Fruit fly (Drosophila melanogaster) whole organism, embryonic: Measurements from ENCODE around the gene Pde9.

Experiments used
- Ada2b ChIP-seq: fragments of 200-800 bp; sonication (Bioruptor generic); IDR thresholded peaks from 2 replicates; pipeline ENCODE4 v1.3.6; 2022; ENCODE audit warnings: missing biosample characterization, missing genetic modification characterization
- Aef1 ChIP-seq: fragments of 200-800 bp; sonication (Bioruptor generic); IDR thresholded peaks from 3 replicates; pipeline ENCODE4 v1.3.6; 2022; ENCODE audit warnings: missing biosample characterization, missing genetic modification characterization
- Asciz ChIP-seq: fragments of 200-800 bp; sonication (Bioruptor generic); optimal IDR thresholded peaks from 2 replicates; lab custom pipeline; 2017; ENCODE audit warnings: missing biosample characterization, mild to moderate bottlenecking, missing genetic modification characterization, missing genetic modification reagents
- B-H1 ChIP-seq: fragments of 200-800 bp; sonication (Bioruptor generic); IDR thresholded peaks from 3 replicates; pipeline ENCODE4 v1.3.6; 2022; ENCODE audit warnings: missing biosample characterization, missing genetic modification characterization
- CG10366 ChIP-seq: fragments of 200-800 bp; sonication (Bioruptor generic); IDR thresholded peaks from 2 replicates; pipeline ENCODE4 v1.3.6; 2022; ENCODE audit warnings: missing biosample characterization, missing genetic modification characterization
- CG11456 ChIP-seq: fragments of 200-800 bp; sonication (Bioruptor generic); IDR thresholded peaks from 3 replicates; pipeline ENCODE4 v1.3.6; 2022; ENCODE audit warnings: missing biosample characterization, missing genetic modification characterization
- CG13894 ChIP-seq: fragments of 200-800 bp; sonication (Bioruptor generic); optimal IDR thresholded peaks from 3 replicates; lab custom pipeline; 2018; ENCODE audit warnings: missing biosample characterization, mild to moderate bottlenecking, missing genetic modification characterization, moderate library complexity
- CG15601 ChIP-seq: fragments of 200-800 bp; sonication (Bioruptor generic); optimal IDR thresholded peaks from 3 replicates; lab custom pipeline; 2019; ENCODE audit warnings: missing biosample characterization, mild to moderate bottlenecking, missing genetic modification characterization, moderate library complexity
- CG16779 ChIP-seq: fragments of 200-800 bp; sonication (Bioruptor generic); IDR thresholded peaks from 2 replicates; pipeline ENCODE4 v1.3.6; 2022; ENCODE audit warnings: missing biosample characterization, missing genetic modification characterization
- CG16815 ChIP-seq: fragments of 200-800 bp; sonication (Bioruptor generic); optimal IDR thresholded peaks from 3 replicates; lab custom pipeline; 2017; ENCODE audit warnings: missing biosample characterization, mild to moderate bottlenecking, missing genetic modification characterization
- CG2120 ChIP-seq: fragments of 200-800 bp; sonication (Bioruptor generic); optimal IDR thresholded peaks from 3 replicates; lab custom pipeline; 2016; ENCODE audit warnings: missing biosample characterization, missing genetic modification characterization
- CG2678 ChIP-seq: fragments of 200-800 bp; sonication (Bioruptor generic); optimal IDR thresholded peaks from 3 replicates; lab custom pipeline; 2019; ENCODE audit warnings: missing biosample characterization, mild to moderate bottlenecking, missing genetic modification characterization, moderate library complexity
- CG34376 ChIP-seq: fragments of 200-800 bp; sonication (Bioruptor generic); optimal IDR thresholded peaks from 2 replicates; lab custom pipeline; 2018; ENCODE audit warnings: missing biosample characterization, mild to moderate bottlenecking, missing genetic modification characterization
- CG4617 ChIP-seq: fragments of 200-800 bp; sonication (Bioruptor generic); optimal IDR thresholded peaks from 3 replicates; lab custom pipeline; 2016; ENCODE audit warnings: missing biosample characterization, missing genetic modification characterization, borderline replicate concordance
- CG6254 ChIP-seq: fragments of 200-800 bp; sonication (Bioruptor generic); optimal IDR thresholded peaks from 3 replicates; lab custom pipeline; 2017; ENCODE audit warnings: mild to moderate bottlenecking, missing biosample characterization, missing genetic modification reagents, missing genetic modification characterization
- CG6272 ChIP-seq: fragments of 200-800 bp; sonication (Bioruptor generic); IDR thresholded peaks from 2 replicates; pipeline ENCODE4 v1.3.6; 2022; ENCODE audit warnings: missing biosample characterization, missing genetic modification characterization
- CG7928 ChIP-seq: fragments of 200-800 bp; sonication (Bioruptor generic); optimal IDR thresholded peaks from 2 replicates; lab custom pipeline; 2017; ENCODE audit warnings: missing biosample characterization, mild to moderate bottlenecking, missing genetic modification characterization
- CG8478 ChIP-seq: fragments of >200 bp; optimal IDR thresholded peaks from 2 replicates; lab custom pipeline; 2018
- CG8765 ChIP-seq: fragments of 200-800 bp; sonication (Bioruptor generic); IDR thresholded peaks from 2 replicates; pipeline ENCODE4 v1.3.6; 2022; ENCODE audit warnings: missing biosample characterization, missing genetic modification characterization
- CG9437 ChIP-seq: fragments of 200-800 bp; sonication (Bioruptor generic); optimal IDR thresholded peaks from 2 replicates; lab custom pipeline; 2018; ENCODE audit warnings: missing biosample characterization, mild to moderate bottlenecking, missing genetic modification characterization
- Camta ChIP-seq: fragments of 200-800 bp; sonication (Bioruptor generic); optimal IDR thresholded peaks from 2 replicates; lab custom pipeline; 2016; ENCODE audit warnings: missing biosample characterization, missing genetic modification characterization
- Deaf1 ChIP-seq: fragments of 200-800 bp; optimal IDR thresholded peaks from 3 replicates; lab custom pipeline; 2019; ENCODE audit warnings: missing biosample characterization, mild to moderate bottlenecking, missing genetic modification characterization, moderate library complexity
- Dip2 ChIP-seq: fragments of 200-800 bp; sonication (Bioruptor generic); IDR thresholded peaks from 2 replicates; pipeline ENCODE4 v1.3.6; 2022; ENCODE audit warnings: missing biosample characterization, missing genetic modification characterization
- Dref ChIP-seq: fragments of 200-800 bp; sonication (Bioruptor generic); IDR thresholded peaks from 2 replicates; pipeline ENCODE4 v1.3.6; 2022; ENCODE audit warnings: missing biosample characterization, missing genetic modification characterization
- Eip74EF ChIP-seq, 2 experiments: fragments of 200-800 bp in 1 of 2; fragments of >200 bp in 1 of 2; sonication (Bioruptor generic) in 1 of 2; optimal IDR thresholded peaks; 2 replicates each; lab custom pipeline; 2017 to 2019; ENCODE audit warnings: missing biosample characterization in 2 of 2, missing genetic modification characterization in 2 of 2, mild to moderate bottlenecking in 1 of 2, moderate library complexity in 1 of 2
- Ets65A ChIP-seq: fragments of 200-800 bp; sonication (Bioruptor generic); peaks from one replicate; lab custom pipeline; 2016; ENCODE audit warnings: missing biosample characterization, missing genetic modification characterization
- HLHmδ ChIP-seq: fragments of 200-800 bp; sonication (Bioruptor generic); optimal IDR thresholded peaks from 2 replicates; lab custom pipeline; 2018; ENCODE audit warnings: missing biosample characterization, mild to moderate bottlenecking, missing genetic modification characterization, moderate library complexity
- Hey ChIP-seq: fragments of 200-800 bp; sonication (Bioruptor generic); optimal IDR thresholded peaks from 3 replicates; lab custom pipeline; 2018; ENCODE audit warnings: missing biosample characterization, mild to moderate bottlenecking, missing genetic modification characterization
- HmgD ChIP-seq: fragments of 200-800 bp; sonication (Bioruptor generic); optimal IDR thresholded peaks from 3 replicates; lab custom pipeline; 2016; ENCODE audit warnings: missing biosample characterization, missing genetic modification characterization
- Mad ChIP-seq: fragments of 200-800 bp; sonication (Bioruptor generic); optimal IDR thresholded peaks from 2 replicates; lab custom pipeline; 2016; ENCODE audit warnings: missing biosample characterization, missing genetic modification characterization
- Myb ChIP-seq: fragments of 200-800 bp; sonication (Bioruptor generic); optimal IDR thresholded peaks from 2 replicates; lab custom pipeline; 2016; ENCODE audit warnings: missing biosample characterization, missing genetic modification characterization
- Scr ChIP-seq: fragments of 200-800 bp; sonication (Bioruptor generic); IDR thresholded peaks from 2 replicates; pipeline ENCODE4 v1.3.6; 2022; ENCODE audit warnings: missing biosample characterization, missing genetic modification characterization; ENCODE audit not compliant: partially characterized antibody
- Side ChIP-seq: fragments of 200-800 bp; sonication (Bioruptor generic); optimal IDR thresholded peaks from 2 replicates; lab custom pipeline; 2016; ENCODE audit warnings: missing biosample characterization, missing genetic modification characterization
- TFAM ChIP-seq: fragments of 200-800 bp; sonication (Bioruptor generic); optimal IDR thresholded peaks from 2 replicates; lab custom pipeline; 2017; ENCODE audit warnings: missing biosample characterization, missing genetic modification characterization, inconsistent platforms
- Tbp ChIP-seq: fragments of >200 bp; optimal IDR thresholded peaks from 2 replicates; lab custom pipeline; 2018; ENCODE audit warnings: missing biosample characterization, missing genetic modification characterization
- abd-A ChIP-seq: fragments of 200-800 bp; sonication (Bioruptor generic); optimal IDR thresholded peaks from 3 replicates; lab custom pipeline; 2019; ENCODE audit warnings: missing biosample characterization, mild to moderate bottlenecking, missing genetic modification characterization, moderate library complexity
- ara ChIP-seq: fragments of 200-800 bp; sonication (Bioruptor generic); IDR thresholded peaks from 2 replicates; pipeline ENCODE4 v1.3.6; 2022; ENCODE audit warnings: missing biosample characterization, missing genetic modification characterization
- cas ChIP-seq: fragments of 200-800 bp; sonication (Bioruptor generic); IDR thresholded peaks from 2 replicates; pipeline ENCODE4 v1.3.6; 2022; ENCODE audit warnings: missing biosample characterization, missing genetic modification characterization
- croc ChIP-seq: fragments of 200-800 bp; sonication (Bioruptor generic); conservative IDR thresholded peaks from 3 replicates; pipeline ENCODE4 v1.3.6; 2022; ENCODE audit warnings: missing biosample characterization, missing genetic modification characterization
- dimm ChIP-seq: fragments of 200-800 bp; sonication (Bioruptor generic); IDR thresholded peaks from 2 replicates; pipeline ENCODE4 v1.3.6; 2022; ENCODE audit warnings: missing biosample characterization, missing genetic modification characterization
- fd102C ChIP-seq: fragments of 200-800 bp; sonication (Bioruptor generic); optimal IDR thresholded peaks from 2 replicates; lab custom pipeline; 2018; ENCODE audit warnings: missing biosample characterization, mild to moderate bottlenecking, missing genetic modification characterization, moderate library complexity
- gsb ChIP-seq: fragments of 200-800 bp; sonication (Bioruptor generic); IDR thresholded peaks from 2 replicates; pipeline ENCODE4 v1.3.6; 2022; ENCODE audit warnings: missing biosample characterization, missing genetic modification characterization
- hth ChIP-seq: fragments of >200 bp; optimal IDR thresholded peaks from 2 replicates; lab custom pipeline; 2017; ENCODE audit warnings: inconsistent platforms
- inv ChIP-seq: fragments of 200-800 bp; sonication (Bioruptor generic); IDR thresholded peaks from 2 replicates; pipeline ENCODE4 v1.3.6; 2022; ENCODE audit warnings: missing biosample characterization, missing genetic modification characterization; ENCODE audit not compliant: partially characterized antibody
- klu ChIP-seq: fragments of 200-800 bp; sonication (Bioruptor generic); IDR thresholded peaks from 2 replicates; pipeline ENCODE4 v1.3.6; 2022; ENCODE audit warnings: missing biosample characterization, missing genetic modification characterization
- pb ChIP-seq: fragments of 200-800 bp; sonication (Bioruptor generic); optimal IDR thresholded peaks from 3 replicates; lab custom pipeline; 2016; ENCODE audit warnings: missing biosample characterization, missing genetic modification characterization
- pum ChIP-seq: fragments of 200-800 bp; sonication (Bioruptor generic); optimal IDR thresholded peaks from 2 replicates; lab custom pipeline; 2016; ENCODE audit warnings: missing biosample characterization, missing genetic modification characterization
- sima ChIP-seq: fragments of 200-800 bp; sonication (Bioruptor generic); optimal IDR thresholded peaks from 2 replicates; lab custom pipeline; 2016; ENCODE audit warnings: missing biosample characterization, missing genetic modification characterization
- ssp ChIP-seq: fragments of 200-800 bp; sonication (Bioruptor generic); IDR thresholded peaks from 2 replicates; pipeline ENCODE4 v1.3.6; 2022; ENCODE audit warnings: missing biosample characterization, missing genetic modification characterization
- sug ChIP-seq: fragments of 200-800 bp; optimal IDR thresholded peaks from 2 replicates; lab custom pipeline; 2019; ENCODE audit warnings: missing biosample characterization, mild to moderate bottlenecking, missing genetic modification characterization, moderate library complexity
- wor ChIP-seq: fragments of 200-800 bp; sonication (Bioruptor generic); IDR thresholded peaks from 2 replicates; pipeline ENCODE4 v1.3.6; 2022; ENCODE audit warnings: missing biosample characterization, missing genetic modification characterization
- zen ChIP-seq: fragments of 200-800 bp; sonication (Bioruptor generic); optimal IDR thresholded peaks from 3 replicates; lab custom pipeline; 2018; ENCODE audit warnings: missing biosample characterization, mild to moderate bottlenecking, missing genetic modification characterization, moderate library complexity

Gene Pde9

DNA sequence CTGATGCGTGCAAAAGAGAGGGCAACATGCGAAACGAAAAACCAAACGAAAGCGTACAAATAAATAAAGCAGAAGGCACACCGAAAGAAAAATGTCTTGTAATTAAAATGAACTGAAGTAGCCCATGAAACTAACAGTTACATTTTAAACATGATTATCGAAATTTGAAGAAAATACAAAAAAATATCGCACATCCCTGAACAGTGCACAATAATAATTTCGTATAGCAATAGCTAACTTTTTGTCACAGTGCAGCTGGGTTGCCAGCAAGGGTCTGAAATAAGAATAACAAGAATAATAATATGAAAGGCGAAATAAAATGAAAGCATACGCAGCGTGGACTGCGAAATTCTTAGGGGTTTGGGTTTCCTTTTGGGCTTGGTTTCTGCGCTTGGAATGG lies 144.9 kb downstream of the Pde9 start (continued):
- TF ChIP-seq Dref (GFP tag; lab: Robert Waterston, UW) (peak; percentile 52), ara (GFP tag; lab: Robert Waterston, UW) (peak; percentile 99), CG34376 (peak; percentile 97), Camta (GFP tag; lab: Kevin White, UChicago) (peak; percentile 99), hth (no peak), CG8765 (peak; percentile 99), Tbp (GFP tag; lab: Kevin White, UChicago) (no peak), croc (GFP tag; lab: Robert Waterston, UW) (peak; percentile 99), HLHmδ (no peak), CG15601 (peak; percentile 73), B-H1 (peak; percentile 99), Ets65A (GFP tag; lab: Kevin White, UChicago) (peak; percentile 100), pb (peak; percentile 99), CG13894 (tag; lab: Kevin White, UChicago) (peak; percentile 97), pum (GFP tag; lab: Kevin White, UChicago) (peak; percentile 99), Hey (tag; lab: Kevin White, UChicago) (peak; percentile 82), abd-A (tag; lab: Kevin White, UChicago) (peak; percentile 91), sima (GFP tag; lab: Kevin White, UChicago) (peak; percentile 70), zen (tag; lab: Kevin White, UChicago) (peak; percentile 99), CG8478 (lab: Kevin White, UChicago) (peak; percentile 33), Dip2 (GFP tag; lab: Robert Waterston, UW) (peak; percentile 72), TFAM (GFP tag; lab: Kevin White, UChicago) (peak; percentile 96), Asciz (peak; percentile 98), CG10366 (peak; percentile 99), sug (tag; lab: Kevin White, UChicago) (peak; percentile 95), Myb (GFP tag; lab: Kevin White, UChicago) (peak; percentile 96), Scr (GFP tag; lab: Robert Waterston, UW) (0 out of 2 replicates have a peak, but pooled peaks have one; percentile 26), CG6272 (peak; percentile 98), CG16815 (GFP tag; lab: Kevin White, UChicago) (peak; percentile 99), Deaf1 (tag; lab: Kevin White, UChicago) (peak; percentile 88), Eip74EF (GFP tag; optimal IDR thresholded peaks at IDR 0.05; lab: Kevin White, UChicago) (peak in 1 of 2 experiments; percentile 97), klu (peak; percentile 99), wor (peak; percentile 97), CG6254 (GFP tag; lab: Kevin White, UChicago) (peak; percentile 96), CG16779 (GFP tag; lab: Robert Waterston, UW) (peak; percentile 98), Mad (GFP tag; lab: Kevin White, UChicago) (peak; percentile 99), fd102C (GFP tag; lab: Kevin White, UChicago) (peak; percentile 95), ssp (GFP tag; lab: Robert Waterston, UW) (peak; percentile 94), CG7928 (GFP tag; lab: Kevin White, UChicago) (peak; percentile 79), Ada2b (peak; percentile 99), HmgD (GFP tag; lab: Kevin White, UChicago) (peak; percentile 99), CG2120 (GFP tag; lab: Kevin White, UChicago) (peak; percentile 100), Side (GFP tag; lab: Kevin White, UChicago) (peak; percentile 99), dimm (GFP tag; lab: Robert Waterston, UW) (peak; percentile 97), inv (GFP tag; lab: Robert Waterston, UW) (no peak), CG2678 (tag; lab: Kevin White, UChicago) (peak; percentile 98), Aef1 (GFP tag; lab: Robert Waterston, UW) (peak; percentile 99), CG4617 (GFP tag; lab: Kevin White, UChicago) (peak; percentile 99), cas (GFP tag; lab: Robert Waterston, UW) (peak; percentile 98), CG11456 (GFP tag; lab: Robert Waterston, UW) (peak; percentile 99), CG9437 (GFP tag; lab: Kevin White, UChicago) (peak; percentile 94), gsb (peak; percentile 98)
